Worm (Caenorhabditis elegans): ENCODE data around the gene T14G12.11.

DNA sequence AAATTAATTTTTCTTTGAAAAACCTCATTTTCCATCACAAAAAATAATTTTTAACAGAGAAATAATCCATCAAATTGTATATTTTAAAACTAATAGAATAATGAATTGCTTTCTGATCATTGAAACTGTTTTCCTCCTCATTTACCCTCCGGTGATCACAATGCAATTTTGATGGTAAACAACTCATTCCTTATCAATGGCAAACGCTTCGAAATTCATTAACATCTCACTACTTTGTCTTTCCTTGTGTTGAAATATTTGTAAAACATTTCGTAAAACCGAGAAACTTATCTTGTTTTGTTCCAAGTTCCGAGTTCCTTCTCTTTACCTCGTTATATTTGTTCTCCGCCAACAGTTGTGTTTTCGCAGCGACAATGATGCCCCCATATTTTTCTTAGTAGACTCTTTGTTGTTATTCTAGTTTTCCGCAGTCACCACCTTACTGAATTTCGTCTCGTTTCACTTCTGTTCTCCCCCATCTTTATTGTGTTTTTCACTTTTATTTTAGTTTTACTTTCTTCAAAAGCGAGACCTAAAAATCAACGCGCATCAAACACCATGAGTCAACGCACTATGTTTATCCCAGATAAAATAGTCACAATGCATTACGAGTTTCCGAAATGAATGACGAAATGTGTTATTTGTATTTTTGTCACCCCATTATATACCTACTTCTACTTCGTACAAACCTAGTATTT lies 22.9 kb upstream of the T14G12.11 start:
- no peak for TF ChIP-seq efl-1 (optimal IDR thresholded peaks at IDR 0.05)
- no peak for TF ChIP-seq efl-1 (GFP tag; optimal IDR thresholded peaks at IDR 0.05 in 1 of 2)
- no peak for TF ChIP-seq snpc-4 (tag; optimal IDR thresholded peaks at IDR 0.05)
- TF ChIP-seq ztf-11 (tag; optimal IDR thresholded peaks at IDR 0.05): no peak
- no peak for TF ChIP-seq skn-1 (tag; optimal IDR thresholded peaks at IDR 0.05)
- TF ChIP-seq elt-3 (tag; optimal IDR thresholded peaks at IDR 0.05): no peak
- TF ChIP-seq ceh-90 (tag; optimal IDR thresholded peaks at IDR 0.05): no peak
- TF ChIP-seq C34B4.2 (tag; optimal IDR thresholded peaks at IDR 0.05): no peak
- TF ChIP-seq nhr-12 (tag; optimal IDR thresholded peaks at IDR 0.05): no peak
- no peak for TF ChIP-seq nhr-11 (tag; optimal IDR thresholded peaks at IDR 0.05)
- no peak for TF ChIP-seq ztf-4 (tag; optimal IDR thresholded peaks at IDR 0.05)
- TF ChIP-seq ama-1 (optimal IDR thresholded peaks at IDR 0.05): no peak

All from whole organism, L1 larva.